Fruit fly (Drosophila melanogaster) whole organism, pupa: ENCODE measurements around the gene Lip3.
A peak's percentile ranks its signal among the peaks of the same experiment; 100 is the strongest.

ENCODE experiments used
- CG10348 ChIP-seq: fragments of 200-800 bp; sonication (Bioruptor generic); IDR thresholded peaks from 2 replicates; pipeline ENCODE4 v1.3.6; 2022; ENCODE audit warnings: missing biosample characterization, missing genetic modification characterization
- CG12605 ChIP-seq: fragments of 200-800 bp; sonication (Bioruptor generic); IDR thresholded peaks from 2 replicates; pipeline ENCODE4 v1.3.6; 2022; ENCODE audit warnings: missing biosample characterization, missing genetic modification characterization
- CG13204 ChIP-seq: fragments of 200-800 bp; sonication (Bioruptor generic); optimal IDR thresholded peaks from 2 replicates; lab custom pipeline; 2018; ENCODE audit warnings: missing biosample characterization, mild to moderate bottlenecking, missing genetic modification characterization, moderate library complexity
- CG14655 ChIP-seq: fragments of 200-800 bp; sonication (Bioruptor generic); optimal IDR thresholded peaks from 3 replicates; lab custom pipeline; 2017; ENCODE audit warnings: mild to moderate bottlenecking, missing biosample characterization, missing genetic modification reagents, missing genetic modification characterization
- CG15710 ChIP-seq: fragments of 200-800 bp; sonication (Bioruptor generic); optimal IDR thresholded peaks from 2 replicates; lab custom pipeline; 2018; ENCODE audit warnings: missing biosample characterization, mild to moderate bottlenecking, missing genetic modification characterization, moderate library complexity
- CG17806 ChIP-seq: fragments of 200-800 bp; sonication (Bioruptor generic); optimal IDR thresholded peaks from 2 replicates; lab custom pipeline; 2018; ENCODE audit warnings: missing biosample characterization, mild to moderate bottlenecking, missing genetic modification characterization, moderate library complexity
- CG32121 ChIP-seq: fragments of 200-800 bp; sonication (Bioruptor generic); IDR thresholded peaks from 2 replicates; pipeline ENCODE4 v1.3.6; 2022; ENCODE audit warnings: missing biosample characterization, missing genetic modification characterization
- CG34367 ChIP-seq: fragments of 200-800 bp; sonication (Bioruptor generic); optimal IDR thresholded peaks from 2 replicates; lab custom pipeline; 2018; ENCODE audit warnings: missing biosample characterization, mild to moderate bottlenecking, missing genetic modification characterization
- CG4496 ChIP-seq: fragments of 200-800 bp; sonication (Bioruptor generic); IDR thresholded peaks from 3 replicates; pipeline ENCODE4 v1.3.6; 2022; ENCODE audit warnings: missing biosample characterization, missing genetic modification characterization
- CG8159 ChIP-seq: fragments of 200-800 bp; sonication (Bioruptor generic); optimal IDR thresholded peaks from 3 replicates; lab custom pipeline; 2018; ENCODE audit warnings: missing biosample characterization, mild to moderate bottlenecking, missing genetic modification characterization, moderate library complexity
- CG8301 ChIP-seq: fragments of 200-800 bp; sonication (Bioruptor generic); optimal IDR thresholded peaks from 2 replicates; lab custom pipeline; 2018; ENCODE audit warnings: missing biosample characterization, mild to moderate bottlenecking, missing genetic modification characterization
- CG9948 ChIP-seq: fragments of 200-800 bp; sonication (Bioruptor generic); optimal IDR thresholded peaks from 2 replicates; lab custom pipeline; 2018; ENCODE audit warnings: missing biosample characterization, mild to moderate bottlenecking, missing genetic modification characterization, moderate library complexity
- D1 ChIP-seq: fragments of 200-800 bp; sonication (Bioruptor generic); optimal IDR thresholded peaks from 2 replicates; lab custom pipeline; 2018; ENCODE audit warnings: missing biosample characterization, mild to moderate bottlenecking, missing genetic modification characterization, moderate library complexity
- EcR ChIP-seq: fragments of 200-800 bp; sonication (Bioruptor generic); optimal IDR thresholded peaks from 3 replicates; lab custom pipeline; 2019; ENCODE audit warnings: missing biosample characterization, missing genetic modification characterization, mild to moderate bottlenecking, moderate library complexity, missing genetic modification reagents
- Ets98B ChIP-seq: fragments of 200-800 bp; sonication (Bioruptor generic); IDR thresholded peaks from 2 replicates; pipeline ENCODE4 v1.3.6; 2022; ENCODE audit warnings: missing biosample characterization, missing genetic modification characterization
- Pif1A ChIP-seq: fragments of 200-800 bp; sonication (Bioruptor generic); optimal IDR thresholded peaks from 3 replicates; lab custom pipeline; 2016; ENCODE audit warnings: missing biosample characterization, missing genetic modification characterization
- Pif1B ChIP-seq: fragments of 200-800 bp; sonication (Bioruptor generic); optimal IDR thresholded peaks from 3 replicates; lab custom pipeline; 2016; ENCODE audit warnings: missing biosample characterization, missing genetic modification characterization
- Snoo ChIP-seq: fragments of 200-800 bp; sonication (Bioruptor generic); optimal IDR thresholded peaks from 3 replicates; lab custom pipeline; 2017; ENCODE audit warnings: missing biosample characterization, mild to moderate bottlenecking, missing genetic modification characterization, inconsistent platforms
- gl ChIP-seq: fragments of 200-800 bp; sonication (Bioruptor generic); optimal IDR thresholded peaks from 2 replicates; lab custom pipeline; 2018; ENCODE audit warnings: missing biosample characterization, mild to moderate bottlenecking, missing genetic modification characterization
- rn ChIP-seq: fragments of 200-800 bp; sonication (Bioruptor generic); IDR thresholded peaks from 2 replicates; pipeline ENCODE4 v1.3.6; 2022; ENCODE audit warnings: missing biosample characterization, missing genetic modification characterization

The Lip3 gene

dm6 chr3R:13395133-13395532 is 23.4 kb upstream of the Lip3 start, which contains the start of gene CCHa2:
TSS of gene CCHa2 (minus strand) at chr3R:13395197.
- TF ChIP-seq CG4496 (GFP tag; lab: Robert Waterston, UW) (peak; percentile 48; the same call in 2 of the 3 replicates), CG8159 (tag; lab: Kevin White, UChicago) (no peak)
- TF ChIP-seq, all 21 proteins: peak for 1

- TF ChIP-seq CG8159 (tag; lab: Kevin White, UChicago) (no peak), Pif1A (GFP tag; lab: Kevin White, UChicago) (no peak), CG12605 (GFP tag; lab: Robert Waterston, UW) (no peak), Snoo (tag; lab: Kevin White, UChicago) (no peak), CG15710 (tag; lab: Kevin White, UChicago) (no peak), rn (GFP tag; lab: Robert Waterston, UW) (no peak)
Measured at dm6 chr3R:13393009-13393408, 21.3 kb upstream of the Lip3 start.

- TF ChIP-seq Pif1A (GFP tag; lab: Kevin White, UChicago) (no peak), CG10348 (GFP tag; lab: Robert Waterston, UW) (no peak), CG13204 (no peak), Pif1B (GFP tag; lab: Kevin White, UChicago) (no peak), CG9948 (no peak), CG32121 (no peak), EcR (GFP tag; lab: Kevin White, UChicago) (no peak), D1 (no peak), CG8301 (tag; lab: Kevin White, UChicago) (no peak), CG34367 (tag; lab: Kevin White, UChicago) (no peak), rn (GFP tag; lab: Robert Waterston, UW) (no peak)
Measured at dm6 chr3R:13390490-13390889, 18.8 kb upstream of the Lip3 start.

- TF ChIP-seq CG17806 (tag; lab: Kevin White, UChicago) = no peak
- TF ChIP-seq CG9948 = no peak
- no peak for TF ChIP-seq Pif1B (GFP tag; lab: Kevin White, UChicago)
- no peak for TF ChIP-seq Ets98B (GFP tag; lab: Robert Waterston, UW)
- no peak for TF ChIP-seq CG34367 (tag; lab: Kevin White, UChicago)
- TF ChIP-seq CG12605 (GFP tag; lab: Robert Waterston, UW) = no peak
Measured at dm6 chr3R:13388160-13388870, 16.6 kb upstream of the Lip3 start, which contains the start of gene CG9799. TSS of gene CG9799 (minus strand) at chr3R:13388709.

- TF ChIP-seq CG13204 (no peak), CG9948 (no peak), CG12605 (GFP tag; lab: Robert Waterston, UW) (no peak), CG8159 (tag; lab: Kevin White, UChicago) (no peak), CG32121 (no peak), CG8301 (tag; lab: Kevin White, UChicago) (no peak), CG34367 (tag; lab: Kevin White, UChicago) (no peak), EcR (GFP tag; lab: Kevin White, UChicago) (no peak), CG4496 (GFP tag; lab: Robert Waterston, UW) (no peak), Pif1B (GFP tag; lab: Kevin White, UChicago) (no peak), CG14655 (GFP tag; lab: Kevin White, UChicago) (no peak), Pif1A (GFP tag; lab: Kevin White, UChicago) (no peak), Snoo (tag; lab: Kevin White, UChicago) (no peak), rn (GFP tag; lab: Robert Waterston, UW) (no peak), CG17806 (tag; lab: Kevin White, UChicago) (no peak), gl (tag; lab: Kevin White, UChicago) (no peak), CG10348 (GFP tag; lab: Robert Waterston, UW) (no peak)
Measured at dm6 chr3R:13385105-13385504, 13.4 kb upstream of the Lip3 start.

- no peak for TF ChIP-seq CG8159 (tag; lab: Kevin White, UChicago)
- TF ChIP-seq CG15710 (tag; lab: Kevin White, UChicago) = peak; percentile 8
- no peak for TF ChIP-seq CG17806 (tag; lab: Kevin White, UChicago)
- TF ChIP-seq CG12605 (GFP tag; lab: Robert Waterston, UW) = no peak
- TF ChIP-seq CG10348 (GFP tag; lab: Robert Waterston, UW) = no peak
- TF ChIP-seq CG4496 (GFP tag; lab: Robert Waterston, UW) = 0 out of 3 replicates have a peak, but pooled peaks have one; percentile 27
- no peak for TF ChIP-seq D1
- TF ChIP-seq EcR (GFP tag; lab: Kevin White, UChicago) = peak; percentile 6
- peak; percentile 1 for TF ChIP-seq gl (tag; lab: Kevin White, UChicago)
Measured at dm6 chr3R:13382656-13383142, 11.0 kb upstream of the Lip3 start.
